Worm (Caenorhabditis elegans): ENCODE results near the gene Y4C6B.1.
"Not testable (repeated sequence)": the region's sequence is repeated elsewhere in the genome, so short reads cannot be mapped to it uniquely, and the experiment has no call there.

The Y4C6B.1 gene

DNA sequence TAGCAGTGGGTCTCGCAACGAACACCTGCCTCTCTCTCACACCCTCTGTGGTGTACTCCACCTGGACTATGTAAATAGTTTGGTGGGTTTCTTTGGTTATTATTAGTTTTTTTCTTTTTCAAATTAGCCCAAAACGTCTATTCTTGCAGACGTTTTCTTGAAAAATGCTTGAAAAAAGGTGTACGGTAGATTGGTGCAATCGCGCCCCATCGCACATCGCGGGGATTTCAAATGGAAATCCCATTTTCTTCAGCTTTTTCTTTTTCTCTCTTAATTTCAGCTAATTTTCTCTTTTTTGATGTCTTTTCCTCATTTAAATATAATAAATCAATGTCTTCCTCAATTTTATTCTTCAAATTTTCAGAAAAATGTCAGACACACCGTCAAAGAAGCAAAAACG is at the start of gene Y4C6B.1:
TSS of gene Y4C6B.1 (plus strand) at position 365 of the 400 bp plus-strand sequence.
- no peak for TF ChIP-seq set-16 (GFP tag; IDR thresholded peaks at IDR 0.05)
- TF ChIP-seq lin-38 (GFP tag; IDR thresholded peaks at IDR 0.05) = peak; percentile 87
- peak in 1 of 2 experiments; percentile 83 for TF ChIP-seq lsy-2 (tag; optimal IDR thresholded peaks at IDR 0.05)
- TF ChIP-seq lir-3 (tag; optimal IDR thresholded peaks at IDR 0.05) = no peak
- no peak for TF ChIP-seq D1046.2 (GFP tag; IDR thresholded peaks at IDR 0.05)
- TF ChIP-seq nhr-10 (tag; optimal IDR thresholded peaks at IDR 0.05) = no peak
- no peak for TF ChIP-seq nhr-6 (tag; optimal IDR thresholded peaks at IDR 0.05)

DNA sequence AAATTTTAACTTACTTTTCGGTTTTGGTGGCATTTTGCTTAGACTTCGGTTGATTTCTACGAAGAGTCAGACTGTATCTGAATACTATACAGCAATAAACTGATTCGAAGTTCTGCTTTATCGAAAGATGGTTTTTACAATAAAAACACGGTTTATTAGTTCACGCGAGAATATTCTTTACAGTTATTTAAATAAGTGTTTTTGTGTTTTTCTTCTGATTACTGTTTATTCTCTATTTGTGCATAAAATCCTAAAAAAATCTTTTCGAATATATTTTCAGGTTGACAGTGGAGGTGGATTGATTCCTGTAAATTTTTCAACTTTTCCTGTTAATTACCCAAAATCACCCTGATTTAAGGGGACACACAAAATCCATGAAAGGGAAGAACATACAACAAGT is 48.2 kb upstream of the Y4C6B.1 start, which contains the start of gene ZK354.8:
TSS of gene ZK354.8 (minus strand) at position 101 of the 400 bp plus-strand sequence.
- no peak for TF ChIP-seq daf-19 (GFP tag; conservative IDR thresholded peaks at IDR 0.05)
- no peak for TF ChIP-seq zfp-2 (tag; optimal IDR thresholded peaks at IDR 0.05)
- no peak for TF ChIP-seq ztf-7 (tag; optimal IDR thresholded peaks at IDR 0.05)
- TF ChIP-seq ceh-82 (tag; optimal IDR thresholded peaks at IDR 0.05) = no peak
- no peak for TF ChIP-seq mes-2 (tag; optimal IDR thresholded peaks at IDR 0.05; ENCODE audit: poor library complexity, severe bottlenecking)
- TF ChIP-seq daf-12 (tag; optimal IDR thresholded peaks at IDR 0.05) = no peak
- TF ChIP-seq nhr-11 (tag; optimal IDR thresholded peaks at IDR 0.05) = no peak
- no peak for TF ChIP-seq pqm-1 (tag; optimal IDR thresholded peaks at IDR 0.05)
- no peak for TF ChIP-seq mdl-1 (tag; optimal IDR thresholded peaks at IDR 0.05)
- no peak for TF ChIP-seq cey-2 (tag; optimal IDR thresholded peaks at IDR 0.05; ENCODE audit: borderline replicate concordance, insufficient read depth)
- TF ChIP-seq nhr-25 (tag; optimal IDR thresholded peaks at IDR 0.05; ENCODE audit: borderline replicate concordance, insufficient read depth) = no peak
- no peak for TF ChIP-seq hlh-11 (tag; optimal IDR thresholded peaks at IDR 0.05)
- TF ChIP-seq zip-11 (GFP tag; IDR thresholded peaks at IDR 0.05) = no peak
- TF ChIP-seq aly-2 (tag; optimal IDR thresholded peaks at IDR 0.05) = no peak
- TF ChIP-seq pha-4 (GFP tag; IDR thresholded peaks at IDR 0.05) = no peak
- TF ChIP-seq pha-4 (tag; optimal IDR thresholded peaks at IDR 0.05) = no peak
- TF ChIP-seq daf-8 (GFP tag; IDR thresholded peaks at IDR 0.05) = no peak

DNA sequence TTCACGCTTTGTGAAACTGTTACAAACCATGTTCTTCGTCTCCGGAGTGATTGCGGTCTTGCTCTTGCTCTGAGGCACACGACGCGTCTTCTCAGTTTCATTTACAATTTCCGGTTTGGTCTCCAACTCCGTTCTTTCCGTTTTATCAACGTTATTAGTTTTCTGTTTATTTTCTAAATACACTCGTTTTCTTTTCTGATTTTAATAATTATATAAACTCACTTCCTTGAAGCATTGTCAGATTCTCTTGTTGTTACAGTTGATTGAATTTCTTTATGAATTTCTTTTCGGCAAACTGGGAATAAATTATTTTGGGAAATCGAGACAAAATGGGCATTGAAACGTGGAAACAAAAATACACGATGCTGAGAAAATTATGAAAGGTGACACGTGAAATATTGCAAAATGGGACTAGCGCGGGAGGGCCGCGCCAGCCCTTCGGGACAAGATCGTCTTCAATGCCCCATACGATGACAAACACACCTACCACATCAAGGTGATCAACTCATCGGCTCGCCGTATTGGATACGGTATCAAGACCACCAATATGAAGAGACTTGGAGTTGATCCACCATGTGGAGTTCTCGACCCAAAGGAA is 46.1 kb upstream of the Y4C6B.1 start, which contains the start of the genes ZK354.9 and msp-58:
TSS of gene ZK354.9 (minus strand) at position 101 of the 598 bp plus-strand sequence.
TSS of gene msp-58 (plus strand) at position 548 of the 598 bp plus-strand sequence.
- not testable (repeated sequence) for TF ChIP-seq pqm-1, fos-1, zip-2 (tag; optimal IDR thresholded peaks at IDR 0.05)

DNA sequence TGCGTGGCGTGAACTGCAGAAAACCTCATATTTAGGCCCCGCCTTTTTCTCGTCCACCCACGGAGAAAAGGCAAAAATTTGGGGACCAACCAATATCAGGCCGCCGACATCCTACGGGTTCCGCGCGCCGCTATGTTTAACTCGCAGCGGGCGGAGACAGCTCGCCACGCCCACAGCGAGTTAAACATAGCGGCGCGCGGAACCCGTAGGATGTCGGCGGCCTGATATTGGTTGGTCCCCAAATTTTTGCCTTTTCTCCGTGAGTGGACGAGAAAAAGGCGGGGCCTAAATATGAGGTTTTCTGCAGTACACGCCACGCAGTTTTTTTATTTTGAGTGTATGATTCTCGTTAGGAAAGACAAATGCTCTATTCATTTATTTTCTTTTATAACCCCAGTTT is 45.2 kb upstream of the Y4C6B.1 start:
- 0 out of 2 replicates have a peak, but pooled peaks have one; percentile 79 for TF ChIP-seq snpc-1.2 (GFP tag; IDR thresholded peaks at IDR 0.05)

DNA sequence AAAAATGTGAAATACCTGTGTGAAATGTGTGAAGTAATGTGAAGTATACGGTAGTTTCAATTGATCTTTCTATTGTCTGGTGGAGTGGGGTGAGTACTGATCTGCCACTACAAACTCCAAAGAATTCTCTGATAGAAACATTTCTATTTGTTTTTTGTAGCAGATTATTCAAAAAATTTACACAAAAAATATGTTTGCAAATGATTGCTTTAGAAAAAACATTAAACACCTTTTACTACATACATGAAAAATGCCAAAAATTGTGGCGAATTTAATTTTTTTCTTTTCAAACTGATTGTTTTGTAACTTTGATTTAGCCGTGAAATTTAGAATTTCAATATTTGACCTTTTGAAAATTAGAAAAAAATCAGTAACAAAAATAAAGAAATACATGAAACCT is 44.5 kb upstream of the Y4C6B.1 start, which contains the start of gene ZK354.3:
TSS of gene ZK354.3 (plus strand) at position 301 of the 400 bp plus-strand sequence.
- TF ChIP-seq unc-62 (GFP tag; optimal IDR thresholded peaks at IDR 0.05 in 1 of 2) (no peak), unc-62 (tag; optimal IDR thresholded peaks at IDR 0.05) (no peak), F37D6.2 (tag; optimal IDR thresholded peaks at IDR 0.05) (no peak), F44E2.7 (GFP tag; IDR thresholded peaks at IDR 0.05) (no peak), zip-11 (GFP tag; IDR thresholded peaks at IDR 0.05) (no peak), php-3 (GFP tag; IDR thresholded peaks at IDR 0.05) (no peak), nhr-48 (tag; optimal IDR thresholded peaks at IDR 0.05) (no peak), mxl-3 (GFP tag; optimal IDR thresholded peaks at IDR 0.05) (no peak), Y75B8A.6 (GFP tag; IDR thresholded peaks at IDR 0.05) (no peak), set-16 (GFP tag; IDR thresholded peaks at IDR 0.05) (no peak)
